Worm (Caenorhabditis elegans): ENCODE measurements around the gene praf-3.

DNA sequence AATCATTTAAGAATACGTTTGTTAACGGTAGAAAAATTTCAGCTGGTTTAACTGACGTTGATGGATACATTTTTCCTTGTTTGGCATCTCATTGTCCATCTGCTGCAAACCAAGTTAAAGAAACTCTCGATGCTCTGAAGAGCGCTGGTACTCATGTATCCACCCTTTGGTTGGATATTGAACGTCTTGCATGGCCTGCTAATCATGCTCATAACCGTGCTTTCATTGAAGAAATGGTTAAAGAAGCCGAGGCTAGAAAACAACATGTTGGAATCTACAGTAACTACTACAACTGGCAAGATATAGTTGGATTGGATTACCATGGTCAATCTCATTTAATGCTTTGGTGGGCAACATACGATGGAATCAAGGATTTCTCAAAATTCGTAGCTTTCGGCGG lies 46.7 kb upstream of the praf-3 start:
- TF ChIP-seq nfya-1 (tag; optimal IDR thresholded peaks at IDR 0.05) (no peak), dve-1 (tag; optimal IDR thresholded peaks at IDR 0.05) (no peak), T23F11.4 (GFP tag; optimal IDR thresholded peaks at IDR 0.05) (no peak)

All from whole organism, late embryonic.